Worm (Caenorhabditis elegans): ENCODE measurements around the gene Y116A8C.24.
"Not testable (repeated sequence)": the region's sequence is repeated elsewhere in the genome, so short reads cannot be mapped to it uniquely, and the experiment has no call there.

Gene Y116A8C.24

ce11 chrIV:17070791-17071190, at the start of gene Y116A8C.24:
Gene Y116A8C.24, minus strand, starts transcription at chrIV:17070891.
- not testable (repeated sequence) for TF ChIP-seq dao-5, him-1, W03F9.2 (tag; optimal IDR thresholded peaks at IDR 0.05)

ce11 chrIV:17118987-17119732, 48.5 kb upstream of the Y116A8C.24 start, which contains the start of gene itsn-1:
Gene itsn-1, plus strand, starts transcription at chrIV:17119682.
- TF ChIP-seq W03F9.2 (tag; optimal IDR thresholded peaks at IDR 0.05), result no peak
- no peak for TF ChIP-seq him-1 (tag; optimal IDR thresholded peaks at IDR 0.05)
- no peak for TF ChIP-seq dao-5 (tag; optimal IDR thresholded peaks at IDR 0.05)

DNA sequence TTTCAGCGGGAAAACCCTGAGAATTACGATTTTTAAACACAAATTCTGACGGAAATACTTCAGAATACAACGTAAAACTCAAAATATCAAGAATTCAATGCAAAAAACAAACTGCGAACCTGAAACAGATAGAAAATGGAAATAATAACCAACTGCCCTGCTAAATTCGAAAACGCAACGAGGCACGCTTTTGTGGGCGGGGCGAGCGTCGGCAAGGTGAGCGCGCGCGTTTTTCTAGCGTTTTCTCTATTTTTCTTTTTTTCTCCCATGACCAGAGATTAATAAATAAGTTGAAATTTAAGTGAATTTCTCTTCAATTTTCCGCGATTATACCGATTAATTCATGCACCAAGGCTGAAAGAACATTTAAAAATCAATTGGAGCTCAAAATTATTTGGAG, 47.9 kb upstream of the Y116A8C.24 start, which contains the start of gene uaf-2:
Gene uaf-2, minus strand, starts transcription at position 183 of the 400 bp plus-strand sequence.
- TF ChIP-seq W03F9.2 (tag; optimal IDR thresholded peaks at IDR 0.05), result peak; percentile 30
- TF ChIP-seq him-1 (tag; optimal IDR thresholded peaks at IDR 0.05), result no peak

DNA sequence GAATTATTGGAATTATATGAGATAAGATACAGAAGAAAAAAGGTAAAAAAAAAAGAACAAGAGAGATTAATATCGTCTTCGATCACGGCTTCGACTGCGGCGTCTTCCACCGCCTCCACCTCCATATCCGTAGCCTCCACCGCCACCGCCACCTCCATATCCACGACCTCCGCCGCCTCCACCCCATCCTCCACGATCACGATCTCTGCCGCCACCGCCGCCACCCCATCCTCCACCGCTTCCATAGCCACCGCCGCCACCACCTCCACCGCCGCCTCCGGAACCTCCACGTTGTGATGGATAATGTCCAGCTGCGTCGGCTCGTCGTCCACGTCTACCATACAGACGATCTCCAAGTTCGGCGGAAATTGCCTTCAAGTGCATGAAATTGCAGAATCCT, 46.1 kb upstream of the Y116A8C.24 start:
- TF ChIP-seq W03F9.2 (tag; optimal IDR thresholded peaks at IDR 0.05), result no peak
- TF ChIP-seq dao-5 (tag; optimal IDR thresholded peaks at IDR 0.05), result no peak
- no peak for TF ChIP-seq him-1 (tag; optimal IDR thresholded peaks at IDR 0.05)

ce11 chrIV:17116345-17116744, 45.7 kb upstream of the Y116A8C.24 start, which contains the start of gene cyn-13:
Gene cyn-13, minus strand, starts transcription at chrIV:17116657.
- no peak for TF ChIP-seq him-1 (tag; optimal IDR thresholded peaks at IDR 0.05)

- TF ChIP-seq him-1 (tag; optimal IDR thresholded peaks at IDR 0.05), result no peak
- TF ChIP-seq dao-5 (tag; optimal IDR thresholded peaks at IDR 0.05), result no peak
- no peak for TF ChIP-seq W03F9.2 (tag; optimal IDR thresholded peaks at IDR 0.05)
Observed at ce11 chrIV:17111813-17112212, 41.1 kb upstream of the Y116A8C.24 start, which contains the start of gene Y116A8C.33. Gene Y116A8C.33, plus strand, starts transcription at chrIV:17112113.

DNA sequence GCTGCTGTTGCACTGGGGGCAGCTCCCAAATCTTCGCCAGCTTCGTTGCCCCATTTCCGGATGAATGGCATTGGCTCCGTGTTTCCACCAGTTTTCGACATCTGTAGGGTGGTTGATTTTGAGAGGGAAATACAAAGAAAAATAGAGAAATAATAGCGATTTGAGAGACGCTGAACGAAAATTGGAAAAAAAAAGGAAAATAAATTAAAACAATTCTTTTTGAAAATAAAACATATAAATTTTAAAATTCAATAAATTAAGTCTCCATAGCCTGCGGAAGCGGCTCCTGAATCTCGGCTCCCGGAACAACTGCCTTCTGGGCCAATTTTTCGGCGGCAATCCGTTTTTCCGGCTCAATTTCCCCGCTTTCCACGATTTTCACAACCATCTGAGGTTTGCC, 40.2 kb upstream of the Y116A8C.24 start, which contains the start of gene sfa-1:
Gene sfa-1, minus strand, starts transcription at position 101 of the 400 bp plus-strand sequence.
- TF ChIP-seq W03F9.2 (tag; optimal IDR thresholded peaks at IDR 0.05), result no peak
- no peak for TF ChIP-seq dao-5 (tag; optimal IDR thresholded peaks at IDR 0.05)
- TF ChIP-seq him-1 (tag; optimal IDR thresholded peaks at IDR 0.05), result no peak

DNA sequence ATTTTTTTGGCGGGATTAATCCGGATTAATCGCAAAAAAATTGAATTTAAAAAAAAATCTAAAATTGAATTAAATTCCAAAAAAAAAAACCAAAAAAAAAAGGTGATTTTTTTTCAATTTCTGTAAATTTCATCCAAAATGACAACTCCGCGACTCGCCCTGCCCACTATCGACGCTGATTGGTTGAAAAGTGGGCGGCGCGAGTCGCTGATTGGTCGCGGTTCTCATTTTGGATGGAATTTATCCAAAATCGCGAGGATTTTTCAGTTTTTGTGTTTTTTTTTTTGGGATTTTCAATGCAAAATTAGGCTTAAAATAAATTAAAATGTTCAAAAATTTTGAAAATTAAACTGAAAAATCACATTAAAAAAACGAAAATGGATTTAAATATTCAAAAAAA, 38.7 kb upstream of the Y116A8C.24 start:
- TF ChIP-seq him-1 (tag; optimal IDR thresholded peaks at IDR 0.05), result no peak

- TF ChIP-seq W03F9.2 (tag; optimal IDR thresholded peaks at IDR 0.05), result no peak
- TF ChIP-seq dao-5 (tag; optimal IDR thresholded peaks at IDR 0.05), result no peak
- no peak for TF ChIP-seq him-1 (tag; optimal IDR thresholded peaks at IDR 0.05)
Observed at ce11 chrIV:17108805-17109204, 38.1 kb upstream of the Y116A8C.24 start.

ce11 chrIV:17108200-17108599, 37.5 kb upstream of the Y116A8C.24 start:
- TF ChIP-seq dao-5 (tag; optimal IDR thresholded peaks at IDR 0.05) (no peak), W03F9.2 (tag; optimal IDR thresholded peaks at IDR 0.05) (no peak), him-1 (tag; optimal IDR thresholded peaks at IDR 0.05) (no peak)

DNA sequence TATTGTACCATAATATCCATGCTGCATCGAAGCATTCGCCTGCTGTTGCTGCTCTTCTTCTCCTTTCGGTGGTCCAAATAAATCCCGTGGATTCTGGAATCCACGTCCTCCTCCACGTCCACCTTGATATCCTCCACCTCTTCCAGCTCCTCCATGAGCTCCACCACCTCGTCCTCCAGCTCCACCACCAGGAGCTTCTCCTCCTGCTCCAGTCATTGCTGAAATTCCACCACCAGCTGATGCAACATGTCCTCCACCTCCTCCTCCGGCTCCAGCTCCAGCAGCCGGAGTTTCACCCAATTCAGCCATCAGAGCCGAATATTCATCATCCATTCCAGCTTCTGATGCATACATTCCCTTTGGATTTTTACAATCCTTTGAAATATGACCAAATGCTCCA, 34.9 kb upstream of the Y116A8C.24 start:
- TF ChIP-seq W03F9.2 (tag; optimal IDR thresholded peaks at IDR 0.05) (no peak), him-1 (tag; optimal IDR thresholded peaks at IDR 0.05) (no peak), dao-5 (tag; optimal IDR thresholded peaks at IDR 0.05) (no peak)

DNA sequence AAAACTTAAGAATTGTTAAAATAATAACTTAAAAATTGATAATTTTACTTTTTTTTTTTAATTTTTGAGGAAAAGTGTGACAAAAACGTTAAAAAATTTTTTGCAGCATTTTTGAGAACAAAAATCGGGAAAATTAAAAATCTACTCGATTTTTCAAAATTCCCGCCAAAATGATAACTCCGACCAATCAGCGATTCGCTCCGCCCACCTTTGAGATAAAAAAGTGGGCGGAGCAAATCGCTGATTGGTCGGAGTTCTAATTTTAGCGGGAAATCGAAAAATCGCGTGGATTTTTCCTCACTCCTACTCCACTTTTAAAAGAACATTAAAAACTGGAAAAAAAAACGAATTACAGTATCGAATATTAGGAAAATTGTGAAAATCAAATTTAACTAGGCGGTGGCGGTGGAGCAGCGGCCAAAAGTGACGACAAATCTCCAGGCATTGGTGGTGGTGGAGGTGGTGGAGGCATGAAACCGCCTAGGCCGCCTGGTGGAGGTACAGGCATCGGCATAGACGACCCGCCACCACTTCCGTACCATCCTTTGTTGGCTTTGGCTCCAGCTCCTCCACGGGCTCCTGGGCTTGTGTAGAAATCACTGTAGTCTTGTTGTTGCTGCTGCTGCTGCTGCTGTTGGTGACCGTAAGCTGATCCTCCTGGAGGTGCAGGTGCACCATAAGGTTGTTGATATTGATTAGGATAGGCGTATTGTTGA, 33.6 kb upstream of the Y116A8C.24 start:
- TF ChIP-seq W03F9.2 (tag; optimal IDR thresholded peaks at IDR 0.05) (no peak), him-1 (tag; optimal IDR thresholded peaks at IDR 0.05) (no peak), dao-5 (tag; optimal IDR thresholded peaks at IDR 0.05) (no peak)

ce11 chrIV:17103615-17104014, 32.9 kb upstream of the Y116A8C.24 start, which contains the start of gene Y116A8C.30:
Gene Y116A8C.30, minus strand, starts transcription at chrIV:17103715.
- TF ChIP-seq W03F9.2 (tag; optimal IDR thresholded peaks at IDR 0.05), result no peak
- TF ChIP-seq him-1 (tag; optimal IDR thresholded peaks at IDR 0.05), result no peak
- TF ChIP-seq dao-5 (tag; optimal IDR thresholded peaks at IDR 0.05), result no peak

DNA sequence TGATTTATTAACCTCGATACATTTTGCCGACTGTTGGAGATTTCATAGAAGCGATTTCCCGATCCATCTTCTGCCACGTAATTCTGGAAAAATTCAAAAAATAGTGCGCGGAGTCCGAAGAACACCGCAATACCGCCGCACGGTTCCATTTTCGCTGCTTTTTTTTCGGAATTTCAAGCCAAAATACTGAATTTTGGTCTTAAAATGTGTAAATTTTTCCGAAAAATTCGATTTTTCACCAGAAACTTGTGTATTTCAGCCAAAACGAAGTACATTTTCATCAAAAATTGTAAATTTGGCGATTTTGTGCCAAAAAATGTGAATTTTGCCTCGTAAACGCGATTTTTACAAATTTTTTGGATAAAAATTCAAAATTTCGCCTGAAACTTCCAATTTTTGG, 32.4 kb upstream of the Y116A8C.24 start:
- no peak for TF ChIP-seq W03F9.2 (tag; optimal IDR thresholded peaks at IDR 0.05)
- no peak for TF ChIP-seq him-1 (tag; optimal IDR thresholded peaks at IDR 0.05)
- TF ChIP-seq dao-5 (tag; optimal IDR thresholded peaks at IDR 0.05), result no peak
